Worm (Caenorhabditis elegans): ENCODE data around the gene gfrp-1.

- no peak for TF ChIP-seq ref-1 (GFP tag; conservative IDR thresholded peaks at IDR 0.05)
- TF ChIP-seq med-1 (GFP tag; optimal IDR thresholded peaks at IDR 0.05; ENCODE audit: insufficient read depth), result no peak
- no peak for TF ChIP-seq ztf-29 (GFP tag; IDR thresholded peaks at IDR 0.05)
- no peak for TF ChIP-seq flt-1 (GFP tag; IDR thresholded peaks at IDR 0.05)
- TF ChIP-seq klf-2 (GFP tag; conservative IDR thresholded peaks at IDR 0.05), result no peak
- no peak for TF ChIP-seq tab-1 (GFP tag; IDR thresholded peaks at IDR 0.05)
- TF ChIP-seq T22C8.4 (GFP tag; IDR thresholded peaks at IDR 0.05), result no peak
- TF ChIP-seq ztf-23 (GFP tag; IDR thresholded peaks at IDR 0.05), result no peak
- no peak for TF ChIP-seq cog-1 (tag; optimal IDR thresholded peaks at IDR 0.05)
Measured at ce11 chrIV:177487-177886, 25.9 kb upstream of the gfrp-1 start.

Measured in whole organism, midembryonic.